Worm (Caenorhabditis elegans) whole organism, late embryonic: ENCODE results near the gene txt-18.

Experiments
- C08G9.2 ChIP-seq: sonication (generic microtip); optimal IDR thresholded peaks from 2 replicates; lab custom pipeline; 2016; ENCODE audit warnings: mild to moderate bottlenecking, missing genetic modification characterization, moderate library complexity, missing compliant biosample characterization
- C38D4.7 ChIP-seq: fragments of 200-800 bp; sonication (Bioruptor generic); optimal IDR thresholded peaks from 2 replicates; lab custom pipeline; 2018; ENCODE audit warnings: mild to moderate bottlenecking, missing genetic modification characterization, moderate library complexity, missing compliant biosample characterization
- K02D7.2 ChIP-seq: sonication (generic microtip); optimal IDR thresholded peaks from 2 replicates; lab custom pipeline; 2017; ENCODE audit warnings: mild to moderate bottlenecking, missing genetic modification characterization, missing compliant biosample characterization
- K09A11.1 ChIP-seq: sonication (generic microtip); optimal IDR thresholded peaks from 2 replicates; lab custom pipeline; 2017; ENCODE audit warnings: antibody characterized with exemption, mild to moderate bottlenecking, missing genetic modification characterization, missing compliant biosample characterization; ENCODE audit not compliant: insufficient read depth
- T23F11.4 ChIP-seq: fragments of 200-800 bp; sonication (Bioruptor generic); optimal IDR thresholded peaks from 2 replicates; lab custom pipeline; 2018; ENCODE audit warnings: mild to moderate bottlenecking, missing genetic modification characterization, missing compliant biosample characterization
- ahr-1 ChIP-seq: sonication (generic microtip); optimal IDR thresholded peaks from 2 replicates; lab custom pipeline; 2016; ENCODE audit warnings: missing genetic modification characterization, missing compliant biosample characterization
- ama-1 ChIP-seq: fragments of 150-350 bp; optimal IDR thresholded peaks from 2 replicates; lab custom pipeline; 2014
- ceh-14 ChIP-seq: sonication (generic microtip); optimal IDR thresholded peaks from 2 replicates; lab custom pipeline; 2016; ENCODE audit warnings: missing genotype, missing genetic modification characterization, missing compliant biosample characterization
- ceh-19 ChIP-seq: fragments of 200-800 bp; sonication (Bioruptor generic); optimal IDR thresholded peaks from 2 replicates; lab custom pipeline; 2018; ENCODE audit warnings: mild to moderate bottlenecking, missing genetic modification characterization, missing compliant biosample characterization
- ceh-2 ChIP-seq: sonication (generic microtip); optimal IDR thresholded peaks from 2 replicates; lab custom pipeline; 2016; ENCODE audit warnings: missing genotype, missing genetic modification characterization, missing compliant biosample characterization
- ceh-22 ChIP-seq: sonication (generic microtip); optimal IDR thresholded peaks from 2 replicates; lab custom pipeline; 2017; ENCODE audit warnings: missing biosample characterization, missing genetic modification characterization
- ceh-30 ChIP-seq: fragments of 150-350 bp; optimal IDR thresholded peaks from 2 replicates; lab custom pipeline; 2014; ENCODE audit warnings: missing biosample characterization, missing genetic modification characterization
- ceh-34 ChIP-seq: sonication (generic microtip); optimal IDR thresholded peaks from 2 replicates; lab custom pipeline; 2016; ENCODE audit warnings: mild to moderate bottlenecking, missing genetic modification characterization, missing compliant biosample characterization
- ceh-45 ChIP-seq: fragments of 200-800 bp; sonication (Bioruptor generic); IDR thresholded peaks from 2 replicates; pipeline ENCODE4 v1.3.6; 2022; ENCODE audit warnings: missing genetic modification reagents, missing genetic modification characterization, missing compliant biosample characterization
- ceh-48 ChIP-seq: sonication (generic microtip); optimal IDR thresholded peaks from 2 replicates; lab custom pipeline; 2016; ENCODE audit warnings: missing genetic modification characterization, inconsistent platforms, missing compliant biosample characterization
- ceh-9 ChIP-seq: sonication (generic microtip); optimal IDR thresholded peaks from 2 replicates; lab custom pipeline; 2016; ENCODE audit warnings: mild to moderate bottlenecking, missing genetic modification characterization, inconsistent platforms, missing compliant biosample characterization
- che-1 ChIP-seq: sonication (generic microtip); optimal IDR thresholded peaks from 2 replicates; lab custom pipeline; 2016; ENCODE audit warnings: mild to moderate bottlenecking, missing genetic modification characterization, missing compliant biosample characterization
- elt-4 ChIP-seq: sonication (generic microtip); optimal IDR thresholded peaks from 2 replicates; lab custom pipeline; 2016; ENCODE audit warnings: missing genetic modification characterization, missing compliant biosample characterization
- eyg-1 ChIP-seq: sonication (generic microtip); optimal IDR thresholded peaks from 2 replicates; lab custom pipeline; 2016; ENCODE audit warnings: missing genotype, missing genetic modification characterization, missing compliant biosample characterization
- fax-1 ChIP-seq: sonication (generic microtip); optimal IDR thresholded peaks from 2 replicates; lab custom pipeline; 2016; ENCODE audit warnings: missing genotype, missing genetic modification characterization, missing compliant biosample characterization
- fkh-6 ChIP-seq: sonication (generic microtip); optimal IDR thresholded peaks from 2 replicates; lab custom pipeline; 2016; ENCODE audit warnings: missing genetic modification characterization, missing compliant biosample characterization
- gmeb-2 ChIP-seq: sonication (generic microtip); optimal IDR thresholded peaks from 2 replicates; lab custom pipeline; 2016; ENCODE audit warnings: missing genetic modification characterization, inconsistent platforms, missing compliant biosample characterization
- hlh-13 ChIP-seq: fragments of 200-800 bp; sonication (Bioruptor generic); optimal IDR thresholded peaks from 2 replicates; lab custom pipeline; 2018; ENCODE audit warnings: mild to moderate bottlenecking, missing genetic modification characterization, missing compliant biosample characterization
- hlh-15 ChIP-seq: sonication (generic microtip); optimal IDR thresholded peaks from 2 replicates; lab custom pipeline; 2016; ENCODE audit warnings: missing genetic modification characterization, missing compliant biosample characterization
- hlh-30 ChIP-seq: sonication (generic microtip); optimal IDR thresholded peaks from 2 replicates; lab custom pipeline; 2017; ENCODE audit warnings: antibody characterized with exemption, missing genetic modification characterization, missing compliant biosample characterization; ENCODE audit not compliant: insufficient read depth
- hlh-6 ChIP-seq: sonication (generic microtip); optimal IDR thresholded peaks from 2 replicates; lab custom pipeline; 2016; ENCODE audit warnings: missing genotype, missing genetic modification characterization, missing compliant biosample characterization
- hlh-8 ChIP-seq: sonication (generic microtip); optimal IDR thresholded peaks from 2 replicates; lab custom pipeline; 2016; ENCODE audit warnings: missing genotype, missing genetic modification characterization, missing compliant biosample characterization
- lim-6 ChIP-seq: sonication (generic microtip); optimal IDR thresholded peaks from 2 replicates; lab custom pipeline; 2016; ENCODE audit warnings: missing genetic modification characterization, missing compliant biosample characterization
- madf-2 ChIP-seq: sonication (generic microtip); optimal IDR thresholded peaks from 2 replicates; lab custom pipeline; 2017; ENCODE audit warnings: missing genetic modification characterization, missing compliant biosample characterization
- mec-3 ChIP-seq: sonication (generic microtip); optimal IDR thresholded peaks from 2 replicates; lab custom pipeline; 2016; ENCODE audit warnings: borderline replicate concordance, missing genetic modification characterization, missing compliant biosample characterization
- nfya-1 ChIP-seq: sonication (generic microtip); optimal IDR thresholded peaks from 2 replicates; lab custom pipeline; 2017; ENCODE audit warnings: missing genetic modification characterization, mild to moderate bottlenecking, missing compliant biosample characterization, antibody characterized with exemption, moderate library complexity
- nhr-11 ChIP-seq: fragments of 150-350 bp; optimal IDR thresholded peaks from 2 replicates; lab custom pipeline; 2014; ENCODE audit warnings: missing biosample characterization, missing genetic modification characterization
- nhr-232 ChIP-seq: sonication (generic microtip); optimal IDR thresholded peaks from 2 replicates; lab custom pipeline; 2016; ENCODE audit warnings: missing genetic modification characterization, missing compliant biosample characterization
- npax-4 ChIP-seq: sonication (generic microtip); optimal IDR thresholded peaks from 2 replicates; lab custom pipeline; 2016; ENCODE audit warnings: missing genetic modification characterization, missing compliant biosample characterization
- pag-3 ChIP-seq: sonication (generic microtip); optimal IDR thresholded peaks from 2 replicates; lab custom pipeline; 2016; ENCODE audit warnings: missing compliant biosample characterization, missing genetic modification characterization, borderline replicate concordance
- pat-9 ChIP-seq: fragments of 200-800 bp; sonication (Bioruptor generic); optimal IDR thresholded peaks from 2 replicates; lab custom pipeline; 2018; ENCODE audit warnings: mild to moderate bottlenecking, missing genetic modification characterization, moderate library complexity, missing compliant biosample characterization
- pha-2 ChIP-seq: sonication (generic microtip); optimal IDR thresholded peaks from 2 replicates; lab custom pipeline; 2017; ENCODE audit warnings: mild to moderate bottlenecking, missing genetic modification characterization, missing compliant biosample characterization
- pha-4 ChIP-seq: fragments of 150-350 bp; optimal IDR thresholded peaks from 2 replicates; lab custom pipeline; 2018; ENCODE audit warnings: missing biosample characterization, missing genetic modification reagents, missing genetic modification characterization
- pqm-1 ChIP-seq: sonication (generic microtip); optimal IDR thresholded peaks from 2 replicates; lab custom pipeline; 2016; ENCODE audit warnings: missing genetic modification characterization, missing compliant biosample characterization
- pros-1 ChIP-seq: fragments of 150-350 bp; optimal IDR thresholded peaks from 2 replicates; lab custom pipeline; 2014; ENCODE audit warnings: missing biosample characterization, missing genetic modification reagents, missing genetic modification characterization
- ref-2 ChIP-seq: sonication (generic microtip); optimal IDR thresholded peaks from 2 replicates; lab custom pipeline; 2016; ENCODE audit warnings: missing genetic modification characterization, missing compliant biosample characterization
- rnt-1 ChIP-seq: sonication (generic microtip); optimal IDR thresholded peaks from 2 replicates; lab custom pipeline; 2016; ENCODE audit warnings: missing genetic modification characterization, missing compliant biosample characterization
- sox-2 ChIP-seq: fragments of 200-800 bp; sonication (Bioruptor generic); IDR thresholded peaks from 2 replicates; pipeline ENCODE4 v1.3.6; 2022; ENCODE audit warnings: missing genetic modification reagents, missing genetic modification characterization, missing compliant biosample characterization
- tbx-7 ChIP-seq: sonication (generic microtip); optimal IDR thresholded peaks from 2 replicates; lab custom pipeline; 2016; ENCODE audit warnings: missing genotype, missing genetic modification characterization, missing compliant biosample characterization
- ttx-3 ChIP-seq: sonication (generic microtip); optimal IDR thresholded peaks from 2 replicates; lab custom pipeline; 2016; ENCODE audit warnings: missing genetic modification reagents, missing genetic modification characterization, missing compliant biosample characterization
- unc-3 ChIP-seq, 2 experiments: fragments of 200-800 bp in 1 of 2; sonication (Bioruptor generic) in 1 of 2; sonication (generic microtip) in 1 of 2; conservative IDR thresholded peaks in 1 of 2; optimal IDR thresholded peaks in 1 of 2; 2 replicates each; pipeline versions ENCODE4 v1.3.6 to Lab custom; 2016 to 2022; ENCODE audit warnings: missing compliant biosample characterization in 2 of 2, missing genetic modification characterization in 2 of 2, missing genetic modification reagents in 1 of 2
- unc-42 ChIP-seq: sonication (generic microtip); optimal IDR thresholded peaks from 2 replicates; lab custom pipeline; 2016; ENCODE audit warnings: missing genotype, missing genetic modification characterization, missing compliant biosample characterization
- unc-55 ChIP-seq: sonication (generic microtip); optimal IDR thresholded peaks from 2 replicates; lab custom pipeline; 2017; ENCODE audit warnings: missing biosample characterization, missing genetic modification reagents, missing genetic modification characterization
- unc-86 ChIP-seq: sonication (generic microtip); optimal IDR thresholded peaks from 2 replicates; lab custom pipeline; 2016; ENCODE audit warnings: missing genetic modification characterization, missing compliant biosample characterization
- zip-5 ChIP-seq: sonication (generic microtip); optimal IDR thresholded peaks from 2 replicates; lab custom pipeline; 2016; ENCODE audit warnings: missing genetic modification characterization, missing compliant biosample characterization

Gene txt-18

ce11 chrII:6370110-6370509, 26.2 kb downstream of the txt-18 start (continued):
- no peak for TF ChIP-seq T23F11.4 (GFP tag; lab: Kevin White, UChicago)
- TF ChIP-seq ref-2 (tag; lab: Kevin White, UChicago): peak; percentile 40
- TF ChIP-seq ceh-30 (tag; lab: Kevin White, UChicago): no peak
- no peak for TF ChIP-seq pha-2
- TF ChIP-seq npax-4 (tag; lab: Kevin White, UChicago): no peak
- no peak for TF ChIP-seq mec-3 (tag; lab: Kevin White, UChicago)
- peak; percentile 96 for TF ChIP-seq unc-42 (tag; lab: Kevin White, UChicago)
- TF ChIP-seq pros-1 (tag; lab: Kevin White, UChicago): no peak
- TF ChIP-seq nfya-1 (tag; lab: Kevin White, UChicago): peak; percentile 75
- no peak for TF ChIP-seq ceh-9 (tag; lab: Kevin White, UChicago)
- peak; percentile 48 for TF ChIP-seq ceh-48
- no peak for TF ChIP-seq ceh-34
- no peak for TF ChIP-seq pat-9 (tag; lab: Kevin White, UChicago)
- no peak for TF ChIP-seq K09A11.1 (tag; lab: Kevin White, UChicago)
- TF ChIP-seq sox-2 (GFP tag; lab: Robert Waterston, UW): no peak
- TF ChIP-seq unc-86 (tag; lab: Kevin White, UChicago): no peak
- TF ChIP-seq ceh-22 (tag; lab: Kevin White, UChicago): no peak
- TF ChIP-seq ahr-1: no peak
- TF ChIP-seq fkh-6 (tag; lab: Kevin White, UChicago): no peak
- no peak for TF ChIP-seq pag-3 (tag; lab: Kevin White, UChicago)
- no peak for TF ChIP-seq fax-1 (tag; lab: Kevin White, UChicago)
- TF ChIP-seq ceh-14 (tag; lab: Kevin White, UChicago): no peak
- TF ChIP-seq nhr-232: no peak
- no peak for TF ChIP-seq elt-4 (tag; lab: Kevin White, UChicago)
- TF ChIP-seq hlh-30 (tag; lab: Kevin White, UChicago): peak; percentile 98
- TF ChIP-seq lim-6 (tag; lab: Kevin White, UChicago): no peak
- no peak for TF ChIP-seq K02D7.2 (tag; lab: Kevin White, UChicago)
- TF ChIP-seq eyg-1: peak; percentile 0
- TF ChIP-seq ama-1: no peak
- no peak for TF ChIP-seq ceh-2 (tag; lab: Kevin White, UChicago)
- no peak for TF ChIP-seq hlh-8
- TF ChIP-seq rnt-1: peak; percentile 26
- TF ChIP-seq hlh-13: no peak
- TF ChIP-seq unc-55 (GFP tag; lab: Kevin White, UChicago): peak; percentile 86
- no peak for TF ChIP-seq ceh-45 (GFP tag; lab: Robert Waterston, UW)
- TF ChIP-seq zip-5: no peak
- TF ChIP-seq hlh-15 (tag; lab: Kevin White, UChicago): no peak
- no peak for TF ChIP-seq C08G9.2 (tag; lab: Kevin White, UChicago)
- no peak for TF ChIP-seq unc-3 (GFP tag; conservative IDR thresholded peaks at IDR 0.05; lab: Robert Waterston, UW)
- TF ChIP-seq unc-3 (tag; optimal IDR thresholded peaks at IDR 0.05; lab: Kevin White, UChicago): no peak
- TF ChIP-seq tbx-7 (tag; lab: Kevin White, UChicago): no peak
- TF ChIP-seq ttx-3: no peak
- no peak for TF ChIP-seq hlh-6 (tag; lab: Kevin White, UChicago)

DNA sequence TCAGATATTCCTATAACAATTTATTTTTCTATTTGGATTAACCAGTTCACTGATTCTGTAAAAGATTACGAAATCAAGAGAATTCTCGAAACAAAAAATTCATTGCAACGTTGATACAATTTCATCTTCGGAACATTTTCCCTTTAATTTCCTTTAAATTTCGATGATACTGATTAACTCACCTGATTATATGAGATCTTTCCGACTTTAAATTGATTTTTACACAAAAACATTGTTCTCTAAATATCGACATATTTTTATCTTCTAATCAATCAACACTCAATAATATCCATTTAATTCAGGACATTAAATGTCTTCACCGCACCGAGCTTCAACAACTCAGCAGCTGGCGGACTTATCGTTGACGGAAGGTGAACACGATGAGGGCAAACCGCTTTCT, 27.1 kb downstream of the txt-18 start, which contains the start of gene lin-23:
Gene lin-23, plus strand, starts transcription at position 301 of the 400 bp plus-strand sequence.
- TF ChIP-seq hlh-13: no peak
- TF ChIP-seq che-1 (tag; lab: Kevin White, UChicago): no peak
- no peak for TF ChIP-seq madf-2 (tag; lab: Kevin White, UChicago)
- TF ChIP-seq ref-2 (tag; lab: Kevin White, UChicago): no peak
- TF ChIP-seq pqm-1 (tag; lab: Kevin White, UChicago): no peak
- no peak for TF ChIP-seq nhr-11 (tag; lab: Kevin White, UChicago)
- no peak for TF ChIP-seq ceh-34
- TF ChIP-seq sox-2 (GFP tag; lab: Robert Waterston, UW): no peak
- TF ChIP-seq ttx-3: no peak
- TF ChIP-seq C38D4.7 (GFP tag; lab: Kevin White, UChicago): no peak
- TF ChIP-seq zip-5: no peak
- no peak for TF ChIP-seq gmeb-2
- no peak for TF ChIP-seq ceh-45 (GFP tag; lab: Robert Waterston, UW)
- TF ChIP-seq pha-4 (tag; lab: Kevin White, UChicago): no peak
- no peak for TF ChIP-seq ceh-19
